Worm (Caenorhabditis elegans) whole organism, L3 larva: Measurements from ENCODE around the gene gid-7.

Experiments
- R02D3.7 ChIP-seq: fragments of 150-350 bp; optimal IDR thresholded peaks from 2 replicates; lab custom pipeline; 2014; ENCODE audit warnings: missing biosample characterization, missing genetic modification characterization
- ZK546.5 ChIP-seq: sonication (generic microtip); optimal IDR thresholded peaks from 2 replicates; lab custom pipeline; 2017; ENCODE audit warnings: missing biosample characterization, missing genetic modification characterization
- aly-2 ChIP-seq: fragments of 150-350 bp; optimal IDR thresholded peaks from 2 replicates; lab custom pipeline; 2014; ENCODE audit warnings: missing biosample characterization, missing genetic modification characterization
- ama-1 ChIP-seq: fragments of 150-350 bp; optimal IDR thresholded peaks from 2 replicates; lab custom pipeline; 2018
- ceh-16 ChIP-seq: sonication (generic microtip); optimal IDR thresholded peaks from 2 replicates; lab custom pipeline; 2017; ENCODE audit warnings: missing biosample characterization, missing genetic modification characterization
- ceh-28 ChIP-seq: fragments of 150-350 bp; optimal IDR thresholded peaks from 2 replicates; lab custom pipeline; 2014; ENCODE audit warnings: missing biosample characterization, missing genetic modification reagents, missing genetic modification characterization
- ceh-9 ChIP-seq: sonication (generic microtip); optimal IDR thresholded peaks from 2 replicates; lab custom pipeline; 2018; ENCODE audit warnings: missing biosample characterization, missing genetic modification characterization
- daf-12 ChIP-seq: fragments of 150-350 bp; optimal IDR thresholded peaks from 2 replicates; lab custom pipeline; 2014; ENCODE audit warnings: missing biosample characterization, missing genetic modification reagents, missing genetic modification characterization
- egl-5 ChIP-seq: fragments of 150-350 bp; optimal IDR thresholded peaks from 2 replicates; lab custom pipeline; 2017; ENCODE audit warnings: missing biosample characterization, missing genetic modification reagents, missing genetic modification characterization, inconsistent platforms
- elt-1 ChIP-seq: fragments of 150-350 bp; optimal IDR thresholded peaks from 2 replicates; lab custom pipeline; 2014; ENCODE audit warnings: missing biosample characterization, missing genetic modification characterization
- elt-2 ChIP-seq: sonication (generic microtip); optimal IDR thresholded peaks from 2 replicates; lab custom pipeline; 2016; ENCODE audit warnings: missing genetic modification reagents, mild to moderate bottlenecking, missing genetic modification characterization, missing compliant biosample characterization
- elt-3 ChIP-seq, 3 experiments: fragments of 150-350 bp in 1 of 3; sonication (generic microtip) in 2 of 3; optimal IDR thresholded peaks; 2 replicates in 2 of 3; 4 replicates in 1 of 3; lab custom pipeline; 2014 to 2017; ENCODE audit warnings: missing biosample characterization in 3 of 3, missing genetic modification characterization in 3 of 3
- fkh-10 ChIP-seq: sonication (generic microtip); optimal IDR thresholded peaks from 2 replicates; lab custom pipeline; 2017; ENCODE audit warnings: missing biosample characterization, missing genetic modification reagents, missing genetic modification characterization
- fkh-2 ChIP-seq: fragments of 150-350 bp; optimal IDR thresholded peaks from 2 replicates; lab custom pipeline; 2014; ENCODE audit warnings: missing biosample characterization, missing genetic modification reagents, missing genetic modification characterization
- hmg-11 ChIP-seq: sonication (generic microtip); optimal IDR thresholded peaks from 2 replicates; lab custom pipeline; 2016; ENCODE audit warnings: missing genetic modification characterization, missing compliant biosample characterization
- lin-15B ChIP-seq: fragments of 150-350 bp; optimal IDR thresholded peaks from 2 replicates; lab custom pipeline; 2014; ENCODE audit warnings: missing biosample characterization, missing genetic modification characterization
- lin-39 ChIP-seq: fragments of 150-350 bp; optimal IDR thresholded peaks from 2 replicates; lab custom pipeline; 2018; ENCODE audit warnings: missing biosample characterization, missing genetic modification reagents, missing genetic modification characterization
- lsy-12 ChIP-seq: sonication (generic microtip); optimal IDR thresholded peaks from 2 replicates; lab custom pipeline; 2016; ENCODE audit warnings: mild to moderate bottlenecking, missing genetic modification characterization, missing compliant biosample characterization
- mdl-1 ChIP-seq: fragments of 150-350 bp; optimal IDR thresholded peaks from 2 replicates; lab custom pipeline; 2014; ENCODE audit warnings: missing biosample characterization, missing genetic modification characterization
- mml-1 ChIP-seq: fragments of 150-350 bp; sonication (generic microtip); optimal IDR thresholded peaks from 3 replicates; lab custom pipeline; 2014; ENCODE audit warnings: missing biosample characterization, missing genetic modification characterization
- nfya-1 ChIP-seq: sonication (generic microtip); optimal IDR thresholded peaks from 2 replicates; lab custom pipeline; 2017; ENCODE audit warnings: missing genetic modification characterization, mild to moderate bottlenecking, missing compliant biosample characterization, antibody characterized with exemption, moderate library complexity; ENCODE audit not compliant: insufficient read depth
- nhr-11 ChIP-seq: fragments of 150-350 bp; optimal IDR thresholded peaks from 2 replicates; lab custom pipeline; 2014; ENCODE audit warnings: missing biosample characterization, missing genetic modification characterization
- nhr-12 ChIP-seq: fragments of 150-350 bp; optimal IDR thresholded peaks from 2 replicates; lab custom pipeline; 2014; ENCODE audit warnings: missing biosample characterization, missing genetic modification characterization
- nhr-28 ChIP-seq: fragments of 150-350 bp; optimal IDR thresholded peaks from 2 replicates; lab custom pipeline; 2014; ENCODE audit warnings: missing biosample characterization, missing genetic modification characterization
- nhr-43 ChIP-seq: sonication (generic microtip); optimal IDR thresholded peaks from 2 replicates; lab custom pipeline; 2016; ENCODE audit warnings: mild to moderate bottlenecking, missing genetic modification characterization, missing compliant biosample characterization; ENCODE audit not compliant: poor library complexity, severe bottlenecking
- nhr-67 ChIP-seq: fragments of 150-350 bp; optimal IDR thresholded peaks from 2 replicates; lab custom pipeline; 2014; ENCODE audit warnings: missing biosample characterization, missing genetic modification characterization
- pqm-1 ChIP-seq: fragments of 150-350 bp; optimal IDR thresholded peaks from 2 replicates; lab custom pipeline; 2017; ENCODE audit warnings: missing biosample characterization, missing genetic modification characterization, inconsistent platforms
- sea-2 ChIP-seq: fragments of 150-350 bp; sonication (generic microtip); optimal IDR thresholded peaks from 4 replicates; lab custom pipeline; 2014; ENCODE audit warnings: missing biosample characterization, missing genetic modification reagents, missing genetic modification characterization
- skn-1 ChIP-seq: fragments of 150-350 bp; optimal IDR thresholded peaks from 2 replicates; lab custom pipeline; 2014; ENCODE audit warnings: missing biosample characterization, missing genetic modification characterization
- snpc-4 ChIP-seq: fragments of 150-350 bp; optimal IDR thresholded peaks from 2 replicates; lab custom pipeline; 2014; ENCODE audit warnings: missing biosample characterization, missing genetic modification characterization
- tbx-2 ChIP-seq: sonication (generic microtip); optimal IDR thresholded peaks from 2 replicates; lab custom pipeline; 2016; ENCODE audit warnings: mild to moderate bottlenecking, missing genetic modification characterization, missing compliant biosample characterization
- unc-39 ChIP-seq: sonication (generic microtip); optimal IDR thresholded peaks from 4 replicates; lab custom pipeline; 2017; ENCODE audit warnings: missing biosample characterization, missing genetic modification characterization
- unc-62 ChIP-seq: fragments of 150-350 bp; sonication (generic microtip); optimal IDR thresholded peaks from 4 replicates; lab custom pipeline; 2014; ENCODE audit warnings: missing biosample characterization, missing genetic modification reagents, missing genetic modification characterization
- ztf-11 ChIP-seq: fragments of 150-350 bp; optimal IDR thresholded peaks from 2 replicates; lab custom pipeline; 2014; ENCODE audit warnings: missing biosample characterization, missing genetic modification characterization
- ztf-4 ChIP-seq: fragments of 150-350 bp; optimal IDR thresholded peaks from 2 replicates; lab custom pipeline; 2014; ENCODE audit warnings: missing biosample characterization, missing genetic modification characterization

The gid-7 gene

DNA sequence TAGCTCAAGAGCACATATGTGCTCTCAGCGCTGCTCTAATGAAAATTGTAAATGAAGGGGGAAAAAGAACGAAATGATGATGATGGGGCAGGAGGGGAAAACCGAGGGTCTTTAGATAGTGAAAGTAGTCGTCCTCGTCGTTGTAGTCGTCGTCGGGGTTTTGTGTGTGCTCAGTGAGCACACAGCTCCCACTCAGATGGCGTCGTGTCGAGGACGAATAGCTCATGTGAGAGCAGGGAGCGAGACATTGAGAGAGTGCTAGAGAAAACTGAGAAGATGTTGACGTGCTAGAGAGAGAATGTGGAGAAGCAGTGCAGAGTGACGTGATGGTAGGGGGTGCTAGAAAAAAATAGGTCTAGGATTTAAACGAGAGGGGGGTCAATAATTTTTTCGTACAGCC lies 39.1 kb downstream of the gid-7 start:
- TF ChIP-seq unc-39 (tag; lab: Kevin White, UChicago) (no peak), lin-39 (tag; lab: Kevin White, UChicago) (peak; percentile 86), nfya-1 (peak; percentile 71), ama-1 (lab: Kevin White, UChicago) (peak; percentile 29), fkh-10 (GFP tag; lab: Kevin White, UChicago) (peak; percentile 60), hmg-11 (tag; lab: Kevin White, UChicago) (peak; percentile 2), lin-15B (tag; lab: Kevin White, UChicago) (peak; percentile 16), nhr-28 (tag; lab: Kevin White, UChicago) (no peak), snpc-4 (peak; percentile 32), mdl-1 (tag; lab: Kevin White, UChicago) (no peak)

DNA sequence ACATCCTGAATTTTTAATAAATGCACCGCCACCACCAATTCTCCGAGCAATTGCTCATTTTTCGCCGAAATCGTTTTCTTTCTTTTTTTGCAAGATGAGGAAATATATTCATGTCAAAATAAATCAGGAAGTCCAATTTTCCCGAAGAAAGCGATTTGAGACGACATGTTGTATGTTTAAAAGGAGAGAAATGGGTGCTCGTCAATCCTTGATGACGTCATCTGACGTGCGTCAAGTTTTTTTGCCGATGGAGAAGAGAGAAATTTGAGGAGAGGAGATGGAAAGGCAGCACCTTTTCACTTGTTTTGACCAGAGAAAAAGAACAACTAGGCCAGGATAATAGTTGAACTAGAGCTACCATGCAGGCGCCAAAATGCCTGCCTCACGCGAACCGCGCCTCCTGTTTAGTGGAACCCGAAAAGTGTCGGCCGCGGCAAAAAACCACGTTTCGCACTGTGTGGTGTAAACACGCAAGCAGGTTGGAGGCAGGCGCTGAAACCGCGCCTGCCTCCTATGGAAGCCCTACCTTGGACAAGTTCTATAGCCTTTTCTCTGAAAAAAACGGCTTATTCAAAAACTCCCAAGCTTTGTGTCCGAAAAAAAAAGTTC lies 40.5 kb downstream of the gid-7 start:
- TF ChIP-seq fkh-2 (tag; lab: Kevin White, UChicago) (no peak), fkh-10 (GFP tag; lab: Kevin White, UChicago) (peak; percentile 88), lin-39 (tag; lab: Kevin White, UChicago) (peak; percentile 59), ceh-28 (tag; lab: Kevin White, UChicago) (no peak), lsy-12 (no peak), ceh-16 (tag; lab: Kevin White, UChicago) (no peak), skn-1 (no peak), nhr-12 (tag; lab: Kevin White, UChicago) (no peak), nhr-11 (tag; lab: Kevin White, UChicago) (no peak), tbx-2 (tag; lab: Kevin White, UChicago) (no peak), daf-12 (tag; lab: Kevin White, UChicago) (no peak), R02D3.7 (tag; lab: Kevin White, UChicago) (no peak), elt-1 (no peak), ZK546.5 (no peak), snpc-4 (no peak), ama-1 (lab: Kevin White, UChicago) (peak; percentile 25), elt-2 (tag; lab: Kevin White, UChicago) (no peak), unc-62 (peak; percentile 91), nfya-1 (peak; percentile 72)

DNA sequence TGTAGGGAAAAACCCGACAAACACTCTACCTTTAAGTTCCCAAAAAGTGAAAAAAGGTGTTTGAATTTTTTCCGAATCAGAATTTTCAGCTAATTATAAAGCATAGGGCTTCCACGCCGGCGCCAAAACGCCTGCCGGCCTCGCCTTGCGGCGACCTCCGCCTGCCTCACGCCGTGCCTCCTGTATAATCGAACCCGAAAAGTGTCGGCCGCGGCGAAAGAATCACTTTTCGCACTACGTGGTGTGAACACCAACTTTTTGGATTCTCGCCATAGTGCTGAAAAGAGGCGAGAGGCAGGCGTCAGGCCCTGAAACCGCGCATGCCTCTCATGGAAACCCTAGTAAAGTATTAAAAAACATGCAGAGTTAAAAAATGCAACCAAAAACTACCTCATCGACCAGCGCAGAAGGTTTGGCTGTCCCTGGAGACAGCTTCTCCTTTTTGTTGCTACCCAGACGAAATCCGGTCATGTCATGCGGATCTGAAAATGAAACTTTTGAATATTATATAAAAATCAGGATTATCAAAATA lies 41.3 kb downstream of the gid-7 start, which contains the start of gene nrsn-1:
nrsn-1 (minus strand) TSS at position 482 of the 532 bp plus-strand sequence.
- TF ChIP-seq nhr-67, result no peak
- TF ChIP-seq R02D3.7 (tag; lab: Kevin White, UChicago), result no peak
- no peak for TF ChIP-seq daf-12 (tag; lab: Kevin White, UChicago)
- TF ChIP-seq elt-2 (tag; lab: Kevin White, UChicago), result no peak
- no peak for TF ChIP-seq nhr-43 (tag; lab: Kevin White, UChicago)
- no peak for TF ChIP-seq nfya-1
- no peak for TF ChIP-seq elt-3 (tag; optimal IDR thresholded peaks at IDR 0.05; lab: Kevin White, UChicago)
- no peak for TF ChIP-seq aly-2 (tag; lab: Kevin White, UChicago)

DNA sequence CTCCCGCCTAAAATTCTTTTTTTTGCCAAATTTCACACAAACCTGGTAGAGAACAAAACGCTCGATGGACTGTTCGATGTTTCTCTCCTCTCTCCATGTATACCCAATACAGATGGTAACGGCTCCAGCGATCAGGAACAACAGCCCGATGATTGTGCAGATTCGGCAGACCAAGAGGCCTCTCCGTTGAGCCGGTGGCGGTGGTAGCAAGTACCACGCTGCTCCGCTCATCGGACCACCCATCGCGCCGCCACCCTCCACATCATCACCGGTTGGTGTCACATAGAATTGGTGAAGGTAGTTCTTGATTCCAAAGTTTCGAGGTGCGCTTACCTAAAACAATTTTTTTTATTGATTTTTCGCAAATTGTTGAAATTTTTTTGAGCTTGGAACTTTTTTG lies 42.1 kb downstream of the gid-7 start:
- no peak for TF ChIP-seq ceh-9 (tag; lab: Kevin White, UChicago)
- TF ChIP-seq, all 47 proteins: peak for 0

DNA sequence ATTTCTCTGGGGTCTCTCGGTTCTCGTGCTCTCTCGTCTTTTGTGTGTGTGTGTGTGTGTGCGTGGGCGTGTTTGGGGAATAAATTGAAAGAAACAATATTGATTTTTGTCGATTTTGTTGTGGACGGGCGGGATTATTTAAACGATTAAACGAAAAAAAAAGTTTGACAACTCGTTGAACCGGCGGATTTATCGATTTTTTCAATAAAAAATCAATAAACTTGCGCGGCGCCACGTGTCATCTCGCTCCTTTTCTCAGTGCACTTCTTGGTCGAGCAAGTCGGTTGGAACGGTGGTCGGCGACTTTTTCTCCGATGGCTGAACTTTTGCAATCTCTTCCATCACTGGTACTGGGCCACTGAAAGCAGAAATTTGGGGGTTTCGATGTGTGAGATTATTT lies 43.9 kb downstream of the gid-7 start:
- TF ChIP-seq ceh-28 (tag; lab: Kevin White, UChicago), result peak; percentile 52
- TF ChIP-seq fkh-2 (tag; lab: Kevin White, UChicago), result no peak

DNA sequence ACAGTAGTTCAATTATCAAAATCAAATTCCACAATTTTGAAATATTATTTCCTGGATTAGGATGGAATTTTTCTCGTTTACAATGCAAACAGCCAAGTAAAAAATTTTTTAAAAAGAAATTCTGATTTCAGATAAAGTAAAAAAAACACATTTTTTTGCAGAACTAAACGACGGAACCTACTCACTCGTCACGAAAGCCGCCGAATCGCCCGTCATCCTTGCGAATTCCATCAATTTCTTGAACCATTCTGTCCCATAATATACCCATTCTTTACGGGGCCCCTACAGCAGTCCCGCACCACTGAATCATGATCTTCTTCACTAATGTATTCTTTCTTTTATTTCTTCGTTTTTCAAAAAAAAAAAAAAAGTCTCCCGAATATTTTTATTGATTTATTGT lies 44.7 kb downstream of the gid-7 start:
- TF ChIP-seq elt-2 (tag; lab: Kevin White, UChicago) (no peak), mml-1 (tag; lab: Kevin White, UChicago) (no peak), unc-62 (no peak), ztf-4 (tag; lab: Kevin White, UChicago) (no peak), nhr-28 (tag; lab: Kevin White, UChicago) (no peak), ztf-11 (tag; lab: Kevin White, UChicago) (no peak), nhr-43 (tag; lab: Kevin White, UChicago) (no peak), daf-12 (tag; lab: Kevin White, UChicago) (no peak), nhr-67 (no peak), aly-2 (tag; lab: Kevin White, UChicago) (no peak), nhr-12 (tag; lab: Kevin White, UChicago) (no peak), sea-2 (GFP tag; lab: Kevin White, UChicago) (no peak), elt-1 (no peak), egl-5 (no peak), nfya-1 (no peak), pqm-1 (tag; lab: Kevin White, UChicago) (no peak)
